Worm (Caenorhabditis elegans) whole organism, L4 larva: ENCODE data around the gene Y22D7AR.14.

ENCODE experiments used
- F44E2.7 ChIP-seq: fragments of 200-800 bp; sonication (Bioruptor generic); IDR thresholded peaks from 2 replicates; pipeline ENCODE4 v2.1.2; 2022; ENCODE audit warnings: missing genetic modification characterization, missing compliant biosample characterization
- aha-1 ChIP-seq: fragments of 150-350 bp; peaks from one replicate; lab custom pipeline; 2014; ENCODE audit warnings: missing biosample characterization, missing genetic modification characterization
- fos-1 ChIP-seq: fragments of 150-350 bp; optimal IDR thresholded peaks from 2 replicates; lab custom pipeline; 2014; ENCODE audit warnings: missing biosample characterization, missing genetic modification characterization
- lin-39 ChIP-seq: fragments of 150-350 bp; optimal IDR thresholded peaks from 2 replicates; lab custom pipeline; 2014; ENCODE audit warnings: missing biosample characterization, missing genetic modification reagents, missing genetic modification characterization
- nhr-10 ChIP-seq: fragments of 150-350 bp; optimal IDR thresholded peaks from 2 replicates; lab custom pipeline; 2014; ENCODE audit warnings: missing biosample characterization, missing genetic modification characterization
- nhr-237 ChIP-seq: sonication (generic microtip); optimal IDR thresholded peaks from 2 replicates; lab custom pipeline; 2017; ENCODE audit warnings: missing biosample characterization, missing genetic modification characterization
- set-16 ChIP-seq: fragments of 200-800 bp; sonication (Bioruptor generic); IDR thresholded peaks from 2 replicates; pipeline ENCODE4 v1.3.6; 2022; ENCODE audit warnings: missing genetic modification reagents, missing genetic modification characterization, missing compliant biosample characterization

Y22D7AR.14 gene

DNA sequence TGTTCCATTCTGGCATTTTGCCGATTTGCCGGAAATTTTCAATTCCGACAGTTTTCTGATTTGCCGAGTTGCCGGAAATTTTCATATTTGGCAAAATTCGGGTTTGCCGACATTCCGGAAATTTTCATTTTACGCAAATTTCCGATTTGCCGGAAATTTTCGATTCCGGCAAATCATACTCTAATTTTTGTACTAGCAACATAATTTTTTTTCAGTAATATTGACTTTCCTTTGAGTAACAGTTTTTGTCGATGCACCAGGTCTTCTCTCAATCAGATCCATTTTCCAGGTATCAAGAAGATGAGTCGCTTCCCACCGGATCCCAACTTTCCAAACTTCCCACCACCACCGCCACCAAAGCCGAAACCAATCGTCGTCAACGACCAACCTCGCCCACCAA, 48.7 kb downstream of the Y22D7AR.14 start, which contains the start of gene Y22D7AL.3:
Y22D7AL.3 (plus strand) TSS at position 301 of the 400 bp plus-strand sequence.
- no peak for TF ChIP-seq nhr-10
- TF ChIP-seq aha-1 (tag; lab: Kevin White, UChicago), result peak; percentile 28

DNA sequence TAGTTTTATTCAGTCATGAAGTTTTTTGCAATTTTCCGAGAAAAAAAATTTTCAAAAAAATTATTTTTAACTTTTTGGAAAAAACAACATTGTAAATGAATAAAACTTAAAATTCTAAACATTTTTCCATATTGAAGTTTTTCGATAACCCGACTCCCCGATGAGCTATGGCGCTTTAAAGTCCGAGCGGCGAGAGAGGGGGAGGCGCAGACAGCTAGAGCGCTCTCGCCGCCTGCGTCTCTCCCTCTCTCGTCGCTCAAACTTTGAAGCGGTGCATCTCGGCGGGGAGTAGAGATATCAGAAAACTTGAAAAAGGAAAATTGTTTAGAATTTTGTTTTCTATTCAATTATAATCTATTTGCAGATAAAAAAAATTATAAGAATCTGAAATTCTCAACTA, 51.5 kb downstream of the Y22D7AR.14 start:
- peak; percentile 82 for TF ChIP-seq set-16
- no peak for TF ChIP-seq nhr-237
- TF ChIP-seq fos-1 (tag; lab: Kevin White, UChicago), result no peak
- TF ChIP-seq lin-39, result no peak
- no peak for TF ChIP-seq F44E2.7 (GFP tag; lab: Robert Waterston, UW)
